Worm (Caenorhabditis elegans) whole organism, L4 larva: Measurements from ENCODE around the gene srab-13.

ENCODE experiments used
- F10B5.3 ChIP-seq: sonication (generic microtip); optimal IDR thresholded peaks from 2 replicates; lab custom pipeline; 2016; ENCODE audit warnings: mild to moderate bottlenecking, missing genetic modification characterization, missing compliant biosample characterization
- F37D6.2 ChIP-seq: sonication (generic microtip); optimal IDR thresholded peaks from 2 replicates; lab custom pipeline; 2016; ENCODE audit warnings: mild to moderate bottlenecking, missing genetic modification characterization, missing compliant biosample characterization
- T26A8.4 ChIP-seq: fragments of 200-800 bp; sonication (Bioruptor generic); IDR thresholded peaks from 2 replicates; pipeline ENCODE4 v1.3.6; 2022; ENCODE audit warnings: missing genetic modification characterization, missing compliant biosample characterization
- Y48G9A.11 ChIP-seq: fragments of 200-800 bp; sonication (Bioruptor generic); IDR thresholded peaks from 2 replicates; pipeline ENCODE4 v1.3.6; 2022; ENCODE audit warnings: missing genetic modification reagents, missing genetic modification characterization, missing compliant biosample characterization
- Y75B8A.6 ChIP-seq: fragments of 200-800 bp; sonication (Bioruptor generic); IDR thresholded peaks from 2 replicates; pipeline ENCODE4 v1.3.6; 2022; ENCODE audit warnings: missing genetic modification reagents, missing genetic modification characterization, missing compliant biosample characterization
- ZK546.5 ChIP-seq, 2 experiments: sonication (generic microtip); optimal IDR thresholded peaks; 2 replicates each; lab custom pipeline; 2017; ENCODE audit warnings: missing biosample characterization in 2 of 2, missing genetic modification characterization in 2 of 2
- aha-1 ChIP-seq: fragments of 150-350 bp; peaks from one replicate; lab custom pipeline; 2014; ENCODE audit warnings: missing biosample characterization, missing genetic modification characterization
- aly-2 ChIP-seq: sonication (generic microtip); optimal IDR thresholded peaks from 2 replicates; lab custom pipeline; 2018; ENCODE audit warnings: missing biosample characterization, missing genetic modification characterization
- ama-1 ChIP-seq: fragments of 150-350 bp; optimal IDR thresholded peaks from 2 replicates; lab custom pipeline; 2014; ENCODE audit warnings: inconsistent platforms, mixed read lengths
- arid-1 ChIP-seq: fragments of 200-800 bp; sonication (Bioruptor generic); conservative IDR thresholded peaks from 2 replicates; pipeline ENCODE4 v1.3.6; 2022; ENCODE audit warnings: missing genetic modification reagents, missing genetic modification characterization, missing compliant biosample characterization
- attf-4 ChIP-seq: sonication (generic microtip); optimal IDR thresholded peaks from 3 replicates; lab custom pipeline; 2017; ENCODE audit warnings: missing biosample characterization, missing genetic modification characterization
- ceh-20 ChIP-seq: fragments of 200-800 bp; sonication (Bioruptor generic); IDR thresholded peaks from 2 replicates; pipeline ENCODE4 v1.3.6; 2022; ENCODE audit warnings: missing genetic modification reagents, missing genetic modification characterization, missing compliant biosample characterization
- ceh-28 ChIP-seq: fragments of 150-350 bp; optimal IDR thresholded peaks from 2 replicates; lab custom pipeline; 2014; ENCODE audit warnings: missing biosample characterization, missing genetic modification reagents, missing genetic modification characterization
- ceh-62 ChIP-seq: sonication (generic microtip); optimal IDR thresholded peaks from 2 replicates; lab custom pipeline; 2017; ENCODE audit warnings: missing biosample characterization, missing genetic modification characterization
- daf-16 ChIP-seq, 3 experiments: sonication (generic microtip); optimal IDR thresholded peaks; 2 replicates each; lab custom pipeline; 2016 to 2017; ENCODE audit warnings: missing genetic modification characterization in 3 of 3, missing genetic modification reagents in 3 of 3, mild to moderate bottlenecking in 2 of 3, missing compliant biosample characterization in 2 of 3, missing biosample characterization in 1 of 3, moderate library complexity in 1 of 3
- daf-19 ChIP-seq: fragments of 200-800 bp; sonication (Bioruptor generic); conservative IDR thresholded peaks from 2 replicates; pipeline ENCODE4 v1.3.6; 2022; ENCODE audit warnings: missing genetic modification characterization, missing compliant biosample characterization
- daf-8 ChIP-seq: fragments of 200-800 bp; sonication (Bioruptor generic); IDR thresholded peaks from 2 replicates; pipeline ENCODE4 v1.3.6; 2022; ENCODE audit warnings: missing genetic modification characterization, missing compliant biosample characterization
- dpl-1 ChIP-seq: fragments of 150-350 bp; optimal IDR thresholded peaks from 2 replicates; lab custom pipeline; 2014; ENCODE audit warnings: missing biosample characterization, missing genetic modification reagents, missing genetic modification characterization
- dve-1 ChIP-seq: sonication (generic microtip); optimal IDR thresholded peaks from 2 replicates; lab custom pipeline; 2017; ENCODE audit warnings: antibody characterized with exemption, mild to moderate bottlenecking, missing genetic modification characterization, missing compliant biosample characterization; ENCODE audit not compliant: insufficient read depth
- egl-27 ChIP-seq: sonication (generic microtip); optimal IDR thresholded peaks from 3 replicates; lab custom pipeline; 2017; ENCODE audit warnings: missing biosample characterization, missing genetic modification reagents, missing genetic modification characterization
- egl-43 ChIP-seq: fragments of 200-800 bp; sonication (Bioruptor generic); IDR thresholded peaks from 2 replicates; pipeline ENCODE4 v1.3.6; 2022; ENCODE audit warnings: missing genetic modification reagents, missing genetic modification characterization, missing compliant biosample characterization
- hlh-11 ChIP-seq: fragments of 200-800 bp; sonication (Bioruptor generic); optimal IDR thresholded peaks from 2 replicates; lab custom pipeline; 2018; ENCODE audit warnings: mild to moderate bottlenecking, missing genetic modification characterization, missing compliant biosample characterization
- jun-1 ChIP-seq: fragments of 150-350 bp; optimal IDR thresholded peaks from 2 replicates; lab custom pipeline; 2014; ENCODE audit warnings: missing biosample characterization, missing genetic modification reagents, missing genetic modification characterization
- lim-7 ChIP-seq: fragments of 200-800 bp; sonication (Bioruptor generic); IDR thresholded peaks from 2 replicates; pipeline ENCODE4 v1.3.6; 2022; ENCODE audit warnings: missing genetic modification characterization, missing compliant biosample characterization
- lin-13 ChIP-seq: fragments of 150-350 bp; optimal IDR thresholded peaks from 2 replicates; lab custom pipeline; 2014; ENCODE audit warnings: missing biosample characterization, missing genetic modification reagents, missing genetic modification characterization
- lin-38 ChIP-seq: fragments of 200-800 bp; sonication (Bioruptor generic); IDR thresholded peaks from 2 replicates; pipeline ENCODE4 v1.3.6; 2022; ENCODE audit warnings: missing genetic modification reagents, missing genetic modification characterization, missing compliant biosample characterization
- lin-39 ChIP-seq: fragments of 150-350 bp; optimal IDR thresholded peaks from 2 replicates; lab custom pipeline; 2014; ENCODE audit warnings: missing biosample characterization, missing genetic modification reagents, missing genetic modification characterization
- madf-9 ChIP-seq: fragments of 200-800 bp; sonication (Bioruptor generic); conservative IDR thresholded peaks from 2 replicates; pipeline ENCODE4 v1.3.6; 2022; ENCODE audit warnings: missing genetic modification reagents, missing genetic modification characterization, missing compliant biosample characterization
- mdl-1 ChIP-seq, 2 experiments: fragments of 150-350 bp in 1 of 2; sonication (generic microtip) in 1 of 2; optimal IDR thresholded peaks; 2 replicates each; lab custom pipeline; 2014 to 2017; ENCODE audit warnings: missing biosample characterization in 2 of 2, missing genetic modification characterization in 2 of 2
- nhr-102 ChIP-seq: sonication (generic microtip); optimal IDR thresholded peaks from 2 replicates; lab custom pipeline; 2016; ENCODE audit warnings: mild to moderate bottlenecking, missing genetic modification characterization, moderate library complexity, missing compliant biosample characterization
- nhr-11 ChIP-seq: fragments of 150-350 bp; optimal IDR thresholded peaks from 2 replicates; lab custom pipeline; 2014; ENCODE audit warnings: missing biosample characterization, missing genetic modification characterization
- nhr-25 ChIP-seq: sonication (generic microtip); optimal IDR thresholded peaks from 2 replicates; lab custom pipeline; 2017; ENCODE audit warnings: missing genetic modification characterization, mild to moderate bottlenecking, missing compliant biosample characterization, antibody characterized with exemption, moderate library complexity, borderline replicate concordance; ENCODE audit not compliant: insufficient read depth
- nhr-28 ChIP-seq: fragments of 150-350 bp; optimal IDR thresholded peaks from 2 replicates; lab custom pipeline; 2014; ENCODE audit warnings: missing biosample characterization, missing genetic modification characterization
- nhr-41 ChIP-seq: fragments of 200-800 bp; sonication (Bioruptor generic); IDR thresholded peaks from 2 replicates; pipeline ENCODE4 v1.3.6; 2022; ENCODE audit warnings: missing genetic modification reagents, missing genetic modification characterization, missing compliant biosample characterization
- nhr-76 ChIP-seq: fragments of 150-350 bp; optimal IDR thresholded peaks from 2 replicates; lab custom pipeline; 2014; ENCODE audit warnings: missing biosample characterization, missing genetic modification characterization
- php-3 ChIP-seq: fragments of 200-800 bp; sonication (Bioruptor generic); IDR thresholded peaks from 2 replicates; pipeline ENCODE4 v1.3.6; 2022; ENCODE audit warnings: missing genetic modification reagents, missing genetic modification characterization, missing compliant biosample characterization
- pqm-1 ChIP-seq: sonication (generic microtip); optimal IDR thresholded peaks from 2 replicates; lab custom pipeline; 2017; ENCODE audit warnings: missing biosample characterization, missing genetic modification characterization
- rbr-2 ChIP-seq: sonication (generic microtip); optimal IDR thresholded peaks from 2 replicates; lab custom pipeline; 2016; ENCODE audit warnings: missing genotype, missing genetic modification characterization, missing compliant biosample characterization
- skn-1 ChIP-seq: fragments of 150-350 bp; optimal IDR thresholded peaks from 2 replicates; lab custom pipeline; 2014; ENCODE audit warnings: missing biosample characterization, missing genetic modification characterization
- snpc-4 ChIP-seq: fragments of 150-350 bp; optimal IDR thresholded peaks from 2 replicates; lab custom pipeline; 2014; ENCODE audit warnings: missing biosample characterization, missing genetic modification characterization
- vab-7 ChIP-seq: fragments of 200-800 bp; sonication (Bioruptor generic); IDR thresholded peaks from 2 replicates; pipeline ENCODE4 v1.3.6; 2022; ENCODE audit warnings: missing genetic modification reagents, missing genetic modification characterization, missing compliant biosample characterization
- zag-1 ChIP-seq: fragments of 150-350 bp; optimal IDR thresholded peaks from 2 replicates; lab custom pipeline; 2014; ENCODE audit warnings: missing biosample characterization, missing genetic modification characterization
- zfp-3 ChIP-seq: fragments of 200-800 bp; sonication (Bioruptor generic); conservative IDR thresholded peaks from 2 replicates; pipeline ENCODE4 v1.3.6; 2022; ENCODE audit warnings: missing genetic modification reagents, missing genetic modification characterization, missing compliant biosample characterization
- zip-2 ChIP-seq: fragments of 150-350 bp; optimal IDR thresholded peaks from 2 replicates; lab custom pipeline; 2014; ENCODE audit warnings: missing biosample characterization, missing genetic modification characterization

The srab-13 gene

ce11 chrV:1986954-1987353, 40.7 kb downstream of the srab-13 start, which contains the start of gene T08B1.1:
Gene T08B1.1 (minus strand): TSS chrV:1987045.
- TF ChIP-seq zip-2 (tag; lab: Kevin White, UChicago) (no peak), dve-1 (tag; lab: Kevin White, UChicago) (peak; percentile 42), ceh-20 (GFP tag; lab: Robert Waterston, UW) (peak; percentile 45; the same call in 1 of the 2 replicates), nhr-76 (tag; lab: Kevin White, UChicago) (no peak), egl-27 (tag; lab: Kevin White, UChicago) (no peak), daf-16 (GFP tag; optimal IDR thresholded peaks at IDR 0.05; lab: Kevin White, UChicago) (no peak), daf-16 (tag; optimal IDR thresholded peaks at IDR 0.05; lab: Kevin White, UChicago) (peak; percentile 68), F37D6.2 (tag; lab: Kevin White, UChicago) (no peak), lin-39 (tag; lab: Kevin White, UChicago) (no peak), attf-4 (tag; lab: Kevin White, UChicago) (no peak), daf-8 (GFP tag; lab: Robert Waterston, UW) (no peak), zag-1 (tag; lab: Kevin White, UChicago) (no peak), Y48G9A.11 (GFP tag; lab: Robert Waterston, UW) (no peak), nhr-28 (tag; lab: Kevin White, UChicago) (peak; percentile 0), nhr-102 (tag; lab: Kevin White, UChicago) (no peak), egl-43 (GFP tag; lab: Robert Waterston, UW) (no peak), arid-1 (GFP tag; lab: Robert Waterston, UW) (no peak), snpc-4 (tag; lab: Kevin White, UChicago) (no peak), rbr-2 (tag; lab: Kevin White, UChicago) (no peak), lim-7 (GFP tag; lab: Robert Waterston, UW) (no peak), nhr-11 (tag; lab: Kevin White, UChicago) (no peak), mdl-1 (tag; optimal IDR thresholded peaks at IDR 0.05; lab: Kevin White, UChicago) (peak in 1 of 2 experiments; percentile 5), nhr-41 (GFP tag; lab: Robert Waterston, UW) (no peak), ZK546.5 (tag; optimal IDR thresholded peaks at IDR 0.05; lab: Kevin White, UChicago) (no peak), php-3 (GFP tag; lab: Robert Waterston, UW) (peak; percentile 94), jun-1 (tag; lab: Kevin White, UChicago) (no peak), vab-7 (GFP tag; lab: Robert Waterston, UW) (no peak), ceh-28 (no peak), ama-1 (no peak), T26A8.4 (GFP tag; lab: Robert Waterston, UW) (no peak), nhr-25 (tag; lab: Kevin White, UChicago) (no peak), ceh-62 (tag; lab: Kevin White, UChicago) (no peak), aha-1 (tag; lab: Kevin White, UChicago) (no peak), hlh-11 (tag; lab: Kevin White, UChicago) (peak; percentile 36), zfp-3 (GFP tag; lab: Robert Waterston, UW) (no peak), F10B5.3 (tag; lab: Kevin White, UChicago) (no peak), aly-2 (no peak), skn-1 (no peak), madf-9 (no peak), daf-19 (GFP tag; lab: Robert Waterston, UW) (no peak), Y75B8A.6 (no peak), dpl-1 (GFP tag; lab: Kevin White, UChicago) (no peak), lin-38 (GFP tag; lab: Robert Waterston, UW) (no peak), lin-13 (GFP tag; lab: Kevin White, UChicago) (no peak), pqm-1 (tag; lab: Kevin White, UChicago) (peak; percentile 89)
